Worm (Caenorhabditis elegans) whole organism, midembryonic: Measurements from ENCODE around the gene Y39A1A.24.

Source experiments
- T22C8.4 ChIP-seq: fragments of 200-800 bp; sonication (Bioruptor generic); IDR thresholded peaks from 2 replicates; pipeline ENCODE4 v1.3.6; 2022; ENCODE audit warnings: missing genetic modification characterization, missing compliant biosample characterization
- cog-1 ChIP-seq: sonication (generic microtip); optimal IDR thresholded peaks from 2 replicates; lab custom pipeline; 2016; ENCODE audit warnings: missing genetic modification characterization, missing compliant biosample characterization
- flt-1 ChIP-seq: fragments of 200-800 bp; sonication (Bioruptor generic); IDR thresholded peaks from 2 replicates; pipeline ENCODE4 v1.3.6; 2022; ENCODE audit warnings: missing genetic modification characterization, missing compliant biosample characterization
- klf-2 ChIP-seq: fragments of 200-800 bp; sonication (Bioruptor generic); conservative IDR thresholded peaks from 2 replicates; pipeline ENCODE4 v1.3.6; 2022; ENCODE audit warnings: missing genetic modification reagents, missing genetic modification characterization, missing compliant biosample characterization
- med-1 ChIP-seq: sonication (generic microtip); optimal IDR thresholded peaks from 2 replicates; lab custom pipeline; 2017; ENCODE audit warnings: missing genetic modification characterization, mild to moderate bottlenecking, missing compliant biosample characterization, antibody characterized with exemption, missing genetic modification reagents; ENCODE audit not compliant: insufficient read depth
- ref-1 ChIP-seq: fragments of 200-800 bp; sonication (Bioruptor generic); conservative IDR thresholded peaks from 2 replicates; pipeline ENCODE4 v1.3.6; 2022; ENCODE audit warnings: missing genetic modification reagents, missing genetic modification characterization, missing compliant biosample characterization
- tab-1 ChIP-seq: fragments of 200-800 bp; sonication (Bioruptor generic); IDR thresholded peaks from 2 replicates; pipeline ENCODE4 v1.3.6; 2022; ENCODE audit warnings: missing genetic modification characterization, missing compliant biosample characterization
- ztf-23 ChIP-seq: fragments of 200-800 bp; sonication (Bioruptor generic); IDR thresholded peaks from 2 replicates; pipeline ENCODE4 v1.3.6; 2022; ENCODE audit warnings: missing genetic modification reagents, missing genetic modification characterization, missing compliant biosample characterization
- ztf-29 ChIP-seq: fragments of 200-800 bp; sonication (Bioruptor generic); IDR thresholded peaks from 2 replicates; pipeline ENCODE4 v1.3.6; 2022; ENCODE audit warnings: missing genetic modification reagents, missing genetic modification characterization, missing compliant biosample characterization

Y39A1A.24 gene

DNA sequence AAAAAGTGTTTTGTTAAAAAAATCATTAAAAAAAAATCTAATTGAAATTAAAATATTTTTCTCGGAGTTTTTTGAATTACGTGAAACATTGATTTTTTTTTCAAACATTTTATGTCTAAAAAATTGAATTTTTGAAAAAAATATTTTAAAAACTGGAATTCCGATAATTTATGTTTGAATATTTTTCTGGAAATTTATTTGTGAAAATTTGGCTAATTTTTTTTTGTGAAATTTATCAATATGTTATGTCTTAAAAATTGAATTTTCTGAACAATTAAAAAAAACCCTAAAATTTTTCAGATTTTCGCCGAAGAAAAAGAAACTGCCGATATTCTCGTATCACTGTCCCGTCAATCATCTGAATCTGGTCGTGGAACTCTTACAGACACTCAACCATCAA lies at the start of gene Y39A1A.24:
Gene Y39A1A.24, plus strand, starts transcription at position 301 of the 400 bp plus-strand sequence.
- TF ChIP-seq flt-1 = no peak
- TF ChIP-seq ztf-29 (GFP tag; lab: Robert Waterston, UW) = no peak
- no peak for TF ChIP-seq med-1
- TF ChIP-seq tab-1 (GFP tag; lab: Robert Waterston, UW) = no peak
- no peak for TF ChIP-seq T22C8.4 (GFP tag; lab: Robert Waterston, UW)
- TF ChIP-seq ref-1 (GFP tag; lab: Robert Waterston, UW) = no peak
- TF ChIP-seq klf-2 = no peak
- no peak for TF ChIP-seq cog-1 (tag; lab: Kevin White, UChicago)
- TF ChIP-seq ztf-23 = no peak

DNA sequence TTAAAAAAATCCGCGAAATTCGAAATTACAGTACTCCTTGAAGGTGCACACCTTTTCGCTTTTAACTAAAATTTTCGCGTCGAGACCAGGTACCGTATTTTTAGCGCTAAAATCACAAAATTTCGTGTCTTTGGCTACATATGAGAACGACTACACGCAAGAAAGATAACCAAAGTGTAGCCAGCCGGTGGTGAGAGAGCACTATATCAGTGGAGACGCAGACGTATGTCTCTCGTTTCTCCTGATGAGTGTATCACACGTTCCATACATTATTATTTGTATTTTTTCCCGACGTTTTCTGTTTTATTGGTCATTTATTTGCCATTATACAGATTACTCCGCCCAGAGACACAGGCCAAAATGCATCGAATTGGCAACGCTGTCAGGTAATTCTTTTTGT lies 46.5 kb upstream of the Y39A1A.24 start, which contains the start of gene acdh-11:
Gene acdh-11, plus strand, starts transcription at position 333 of the 400 bp plus-strand sequence.
- TF ChIP-seq klf-2 = no peak
- TF ChIP-seq ztf-29 (GFP tag; lab: Robert Waterston, UW) = no peak
- no peak for TF ChIP-seq med-1
- no peak for TF ChIP-seq ztf-23
- TF ChIP-seq ref-1 (GFP tag; lab: Robert Waterston, UW) = no peak
- TF ChIP-seq tab-1 (GFP tag; lab: Robert Waterston, UW) = no peak
- no peak for TF ChIP-seq flt-1
- no peak for TF ChIP-seq T22C8.4 (GFP tag; lab: Robert Waterston, UW)
- no peak for TF ChIP-seq cog-1 (tag; lab: Kevin White, UChicago)

DNA sequence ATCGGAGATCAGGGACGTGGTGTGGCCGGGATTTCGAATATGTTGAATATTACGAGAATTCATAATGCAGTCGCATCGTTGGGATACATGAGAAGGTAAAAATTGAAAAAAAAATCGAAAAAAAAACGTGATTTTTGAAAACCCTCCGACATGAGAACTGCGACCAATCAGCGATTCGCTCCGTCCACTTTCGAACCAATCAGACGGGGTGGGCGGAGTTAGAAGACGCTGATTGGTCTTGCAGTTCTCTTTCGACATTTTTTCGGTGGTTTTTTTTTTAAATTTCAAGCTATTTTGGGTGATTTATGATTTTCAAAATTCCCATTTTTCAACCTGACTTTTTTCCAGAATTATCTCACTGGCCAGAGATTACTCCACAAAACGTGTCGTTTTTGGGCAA lies 43.2 kb upstream of the Y39A1A.24 start:
- TF ChIP-seq ref-1 (GFP tag; lab: Robert Waterston, UW) (no peak), flt-1 (no peak), T22C8.4 (GFP tag; lab: Robert Waterston, UW) (no peak)

DNA sequence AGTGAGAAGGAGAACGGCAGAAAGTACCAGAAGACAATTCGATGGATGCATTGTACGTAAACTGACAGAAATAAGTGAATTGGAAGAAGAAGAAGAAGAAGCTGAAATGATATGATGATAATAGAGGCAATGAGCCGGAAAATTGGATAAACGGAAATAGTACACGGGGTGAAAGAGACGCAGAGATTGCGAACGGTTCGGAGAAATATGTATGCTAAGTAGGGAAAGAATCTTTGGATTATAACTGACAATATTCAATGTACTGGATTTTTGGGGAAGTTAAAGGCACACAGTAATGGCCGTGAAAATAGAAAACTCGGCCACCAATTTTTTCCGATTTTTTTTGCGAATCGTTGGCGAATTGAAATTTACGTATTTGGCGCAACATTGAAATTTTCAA lies 37.1 kb upstream of the Y39A1A.24 start, which contains the start of gene Y45F3A.4:
Gene Y45F3A.4, minus strand, starts transcription at position 101 of the 400 bp plus-strand sequence.
- TF ChIP-seq tab-1 (GFP tag; lab: Robert Waterston, UW) (no peak), med-1 (no peak), klf-2 (no peak), ztf-23 (no peak), cog-1 (tag; lab: Kevin White, UChicago) (no peak), T22C8.4 (GFP tag; lab: Robert Waterston, UW) (no peak), ztf-29 (GFP tag; lab: Robert Waterston, UW) (no peak), flt-1 (no peak), ref-1 (GFP tag; lab: Robert Waterston, UW) (no peak)

DNA sequence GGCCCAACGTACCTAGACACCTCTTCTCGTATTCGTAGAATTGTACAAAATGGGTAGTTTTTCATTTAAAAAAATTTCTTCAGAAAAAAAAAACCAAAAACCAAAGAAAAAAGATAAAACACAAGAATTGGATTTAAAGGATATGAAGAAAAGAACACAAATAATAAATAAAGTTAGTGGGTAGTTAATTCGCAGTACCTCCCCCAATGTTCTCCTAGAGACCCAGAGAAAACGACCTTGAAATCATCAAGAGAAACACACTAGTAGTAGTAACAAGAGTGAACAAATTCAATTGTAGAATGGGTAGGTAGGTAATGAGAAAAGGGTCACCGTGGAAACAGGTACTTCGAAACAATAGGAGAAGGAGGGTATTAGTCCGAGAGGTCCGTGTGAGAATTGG lies 34.7 kb upstream of the Y39A1A.24 start:
- TF ChIP-seq tab-1 (GFP tag; lab: Robert Waterston, UW) = no peak
- no peak for TF ChIP-seq flt-1
- no peak for TF ChIP-seq cog-1 (tag; lab: Kevin White, UChicago)
- TF ChIP-seq ztf-23 = no peak
- no peak for TF ChIP-seq med-1
- no peak for TF ChIP-seq klf-2
- no peak for TF ChIP-seq ztf-29 (GFP tag; lab: Robert Waterston, UW)
- no peak for TF ChIP-seq ref-1 (GFP tag; lab: Robert Waterston, UW)
- TF ChIP-seq T22C8.4 (GFP tag; lab: Robert Waterston, UW) = no peak

DNA sequence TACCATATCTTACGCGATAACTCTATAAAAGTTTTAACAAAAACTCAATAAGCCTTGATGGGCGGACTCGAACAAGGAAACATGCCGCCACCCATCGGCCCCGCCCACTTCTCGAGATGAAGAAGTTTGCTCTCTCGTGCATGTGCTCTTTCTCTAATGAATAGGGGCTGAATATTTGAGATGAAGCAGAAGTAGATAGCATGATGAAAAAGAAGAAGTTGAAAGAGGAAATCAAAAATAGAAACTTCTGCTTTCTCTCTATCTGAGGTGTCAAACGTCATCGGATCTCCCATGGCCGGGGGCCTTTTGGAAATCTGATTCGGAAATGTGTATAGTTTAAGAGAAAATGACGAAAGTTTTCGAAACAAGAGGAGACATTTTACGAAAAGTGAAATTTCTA lies 33.6 kb upstream of the Y39A1A.24 start:
- TF ChIP-seq ztf-23 = no peak
- no peak for TF ChIP-seq flt-1
- TF ChIP-seq ztf-29 (GFP tag; lab: Robert Waterston, UW) = no peak
- TF ChIP-seq klf-2 = no peak
- TF ChIP-seq T22C8.4 (GFP tag; lab: Robert Waterston, UW) = no peak
- TF ChIP-seq med-1 = no peak
- TF ChIP-seq ref-1 (GFP tag; lab: Robert Waterston, UW) = no peak
- TF ChIP-seq tab-1 (GFP tag; lab: Robert Waterston, UW) = no peak
- no peak for TF ChIP-seq cog-1 (tag; lab: Kevin White, UChicago)

DNA sequence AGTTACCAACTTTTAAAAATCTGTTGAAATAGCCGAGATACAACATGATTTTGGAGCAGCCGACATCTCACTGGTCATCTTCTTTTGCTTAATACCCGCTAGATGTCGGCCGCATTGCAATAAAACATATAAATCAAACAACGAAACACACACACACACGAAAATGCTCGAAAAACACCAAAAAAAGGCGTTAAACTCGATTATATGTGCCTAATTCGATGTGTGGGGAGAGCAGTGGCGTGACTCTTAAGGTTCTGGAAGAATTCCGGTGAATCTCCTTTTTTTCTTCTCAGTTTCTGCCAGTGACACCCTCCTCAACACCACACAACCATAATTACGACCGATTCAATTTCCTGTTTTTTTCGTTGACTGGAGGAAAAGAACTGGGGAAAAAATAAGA lies 32.2 kb upstream of the Y39A1A.24 start:
- no peak for TF ChIP-seq ref-1 (GFP tag; lab: Robert Waterston, UW)

DNA sequence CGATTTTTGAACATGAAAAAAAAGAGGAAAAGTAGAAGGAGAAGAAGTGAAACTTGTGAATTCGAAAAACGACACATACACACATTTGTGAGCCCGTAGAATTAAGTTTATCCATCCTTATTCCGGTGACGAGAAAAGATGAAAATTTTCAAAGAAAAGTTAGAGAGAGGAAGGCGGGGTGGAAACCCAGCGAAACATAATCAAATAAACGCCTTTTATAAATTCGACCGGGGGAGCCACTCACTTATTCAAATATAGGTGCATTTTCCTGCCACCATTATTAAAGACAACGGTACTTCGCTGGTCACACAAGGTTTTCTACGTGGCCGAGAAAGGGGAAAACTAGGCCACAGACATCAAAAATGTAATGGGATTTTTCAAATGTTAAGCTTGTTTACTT lies 28.9 kb upstream of the Y39A1A.24 start:
- TF ChIP-seq T22C8.4 (GFP tag; lab: Robert Waterston, UW) (no peak), flt-1 (no peak), klf-2 (no peak), ztf-23 (no peak), ref-1 (GFP tag; lab: Robert Waterston, UW) (no peak), tab-1 (GFP tag; lab: Robert Waterston, UW) (no peak), ztf-29 (GFP tag; lab: Robert Waterston, UW) (no peak), cog-1 (tag; lab: Kevin White, UChicago) (no peak), med-1 (no peak)

DNA sequence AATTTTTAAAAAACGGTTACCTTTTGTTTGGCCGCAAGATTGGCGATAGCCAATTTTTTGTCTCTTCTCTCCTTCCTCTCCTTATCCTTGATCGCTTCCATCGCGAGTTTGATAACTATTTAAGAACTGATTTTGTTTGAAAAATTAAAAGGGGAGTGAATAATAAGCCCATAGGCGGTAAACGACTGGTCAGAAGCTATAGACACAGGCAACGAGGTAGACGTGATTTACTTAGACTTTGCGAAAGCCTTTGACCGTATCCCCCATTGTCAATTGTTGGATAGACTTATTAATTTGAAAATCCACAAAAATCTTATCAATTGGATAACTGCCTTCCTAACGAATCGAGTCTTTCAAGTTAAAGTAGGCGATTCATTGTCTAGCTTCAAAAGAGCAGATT lies 26.2 kb upstream of the Y39A1A.24 start, which contains the start of gene Y45F3A.5:
Gene Y45F3A.5, minus strand, starts transcription at position 101 of the 400 bp plus-strand sequence.
- TF ChIP-seq cog-1 (tag; lab: Kevin White, UChicago) (no peak), klf-2 (no peak), T22C8.4 (GFP tag; lab: Robert Waterston, UW) (no peak), ztf-29 (GFP tag; lab: Robert Waterston, UW) (no peak), flt-1 (no peak), ref-1 (GFP tag; lab: Robert Waterston, UW) (no peak)

DNA sequence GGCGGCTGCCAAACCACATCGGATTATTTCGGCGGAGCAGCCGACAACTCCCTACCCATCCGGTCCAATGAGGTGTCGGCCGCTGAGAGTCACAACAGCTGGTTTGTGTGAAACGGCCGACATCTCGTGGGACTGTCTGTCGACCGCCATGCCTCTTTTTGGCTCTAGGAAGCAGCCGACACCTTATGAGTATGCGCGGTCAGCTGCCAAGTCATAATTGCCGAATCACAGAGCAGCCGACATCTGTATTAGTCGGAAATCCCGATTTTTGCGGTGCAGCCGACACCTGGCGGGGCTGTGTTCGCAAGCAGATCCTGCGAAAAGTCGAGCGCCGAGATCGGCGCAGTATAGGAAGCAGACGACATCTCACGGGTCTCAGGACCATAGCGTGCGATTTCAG lies 20.4 kb upstream of the Y39A1A.24 start:
- no peak for TF ChIP-seq ztf-23
- no peak for TF ChIP-seq med-1
- TF ChIP-seq klf-2 = no peak
- TF ChIP-seq T22C8.4 (GFP tag; lab: Robert Waterston, UW) = no peak
- TF ChIP-seq ztf-29 (GFP tag; lab: Robert Waterston, UW) = no peak
- TF ChIP-seq flt-1 = no peak
- no peak for TF ChIP-seq cog-1 (tag; lab: Kevin White, UChicago)
- TF ChIP-seq tab-1 (GFP tag; lab: Robert Waterston, UW) = no peak

DNA sequence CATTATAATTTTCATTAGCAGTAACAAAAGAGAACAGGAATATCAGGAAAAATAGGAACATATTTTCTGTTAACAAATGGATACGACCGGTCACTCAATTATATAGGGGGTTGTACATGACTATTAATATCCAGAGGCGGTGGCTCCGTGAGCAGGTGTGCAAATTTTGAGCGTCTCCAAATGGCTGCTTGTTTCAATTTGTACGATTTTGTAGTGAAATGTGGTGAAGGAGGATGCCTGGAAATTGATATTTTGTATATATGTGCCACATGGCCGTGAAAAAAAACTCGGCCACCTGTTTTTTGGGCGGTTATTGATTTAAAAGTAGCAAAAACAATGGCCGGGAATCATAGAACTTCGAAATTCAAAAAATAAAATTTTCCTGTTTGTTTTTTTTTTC lies 19.7 kb upstream of the Y39A1A.24 start, which contains the start of gene Y45F3A.8:
Gene Y45F3A.8, minus strand, starts transcription at position 101 of the 400 bp plus-strand sequence.
- TF ChIP-seq klf-2 (no peak), ztf-29 (GFP tag; lab: Robert Waterston, UW) (no peak), tab-1 (GFP tag; lab: Robert Waterston, UW) (no peak), ref-1 (GFP tag; lab: Robert Waterston, UW) (no peak), T22C8.4 (GFP tag; lab: Robert Waterston, UW) (no peak), cog-1 (tag; lab: Kevin White, UChicago) (no peak), ztf-23 (no peak), med-1 (no peak), flt-1 (no peak)
